Fruit fly (Drosophila melanogaster) whole organism, prepupa: ENCODE measurements around the gene Pif1B.
A peak's percentile ranks its signal among the peaks of the same experiment; 100 is the strongest.

Experiments
- Blimp-1 ChIP-seq: fragments of 200-800 bp; sonication (Bioruptor generic); optimal IDR thresholded peaks from 3 replicates; lab custom pipeline; 2017; ENCODE audit warnings: missing biosample characterization, missing genetic modification characterization, mild to moderate bottlenecking, moderate library complexity, missing genetic modification reagents
- CG11294 ChIP-seq: fragments of 200-800 bp; sonication (Bioruptor generic); IDR thresholded peaks from 2 replicates; pipeline ENCODE4 v1.3.6; 2022; ENCODE audit warnings: missing biosample characterization, missing genetic modification characterization
- CG11762 ChIP-seq: fragments of 200-800 bp; sonication (Bioruptor generic); optimal IDR thresholded peaks from 3 replicates; lab custom pipeline; 2016; ENCODE audit warnings: missing biosample characterization, missing genetic modification characterization; ENCODE audit not compliant: insufficient read depth
- CG11902 ChIP-seq: fragments of 200-800 bp; sonication (Bioruptor generic); optimal IDR thresholded peaks from 3 replicates; lab custom pipeline; 2016; ENCODE audit warnings: missing biosample characterization, missing genetic modification characterization
- CG1621 ChIP-seq: fragments of 200-800 bp; sonication (Bioruptor generic); optimal IDR thresholded peaks from 3 replicates; lab custom pipeline; 2018; ENCODE audit warnings: missing biosample characterization, mild to moderate bottlenecking, missing genetic modification characterization
- CG16779 ChIP-seq: fragments of 200-800 bp; sonication (Bioruptor generic); optimal IDR thresholded peaks from 3 replicates; lab custom pipeline; 2017; ENCODE audit warnings: missing biosample characterization, mild to moderate bottlenecking, missing genetic modification characterization
- CG31627 ChIP-seq: fragments of 200-800 bp; sonication (Bioruptor generic); optimal IDR thresholded peaks from 3 replicates; lab custom pipeline; 2016; ENCODE audit warnings: missing biosample characterization, missing genetic modification characterization
- CG32006 ChIP-seq: fragments of 200-800 bp; sonication (Bioruptor generic); optimal IDR thresholded peaks from 3 replicates; lab custom pipeline; 2017; ENCODE audit warnings: missing biosample characterization, mild to moderate bottlenecking, missing genetic modification characterization
- CG3919 ChIP-seq: fragments of 200-800 bp; sonication (Bioruptor generic); optimal IDR thresholded peaks from 3 replicates; lab custom pipeline; 2016; ENCODE audit warnings: missing biosample characterization, missing genetic modification characterization
- CG6163 ChIP-seq: fragments of 200-800 bp; sonication (Bioruptor generic); IDR thresholded peaks from 3 replicates; pipeline ENCODE4 v1.3.6; 2022; ENCODE audit warnings: missing biosample characterization, missing genetic modification characterization
- CG6276 ChIP-seq: fragments of 200-800 bp; sonication (Bioruptor generic); optimal IDR thresholded peaks from 2 replicates; lab custom pipeline; 2017; ENCODE audit warnings: missing biosample characterization, mild to moderate bottlenecking, missing genetic modification characterization
- CG6808 ChIP-seq: fragments of 200-800 bp; sonication (Bioruptor generic); optimal IDR thresholded peaks from 3 replicates; lab custom pipeline; 2017; ENCODE audit warnings: missing biosample characterization, missing genetic modification characterization, mild to moderate bottlenecking, moderate library complexity, missing genetic modification reagents
- CG6854 ChIP-seq: fragments of 200-800 bp; sonication (Bioruptor generic); optimal IDR thresholded peaks from 2 replicates; lab custom pipeline; 2017; ENCODE audit warnings: missing biosample characterization, mild to moderate bottlenecking, missing genetic modification characterization
- CG7368 ChIP-seq: fragments of 200-800 bp; sonication (Bioruptor generic); optimal IDR thresholded peaks from 3 replicates; lab custom pipeline; 2016; ENCODE audit warnings: missing biosample characterization, missing genetic modification characterization
- CG8119 ChIP-seq: fragments of 200-800 bp; sonication (Bioruptor generic); IDR thresholded peaks from 3 replicates; pipeline ENCODE4 v1.3.6; 2022; ENCODE audit warnings: missing biosample characterization, missing genetic modification characterization
- CG8319 ChIP-seq: fragments of 200-800 bp; sonication (Bioruptor generic); optimal IDR thresholded peaks from 3 replicates; lab custom pipeline; 2016; ENCODE audit warnings: missing biosample characterization, missing genetic modification characterization
- CG9139 ChIP-seq: fragments of 200-800 bp; sonication (Bioruptor generic); optimal IDR thresholded peaks from 3 replicates; lab custom pipeline; 2017; ENCODE audit warnings: missing biosample characterization, mild to moderate bottlenecking, missing genetic modification characterization
- Eip75B ChIP-seq: fragments of 200-800 bp; sonication (Bioruptor generic); optimal IDR thresholded peaks from 3 replicates; lab custom pipeline; 2016; ENCODE audit warnings: missing biosample characterization, missing genetic modification characterization
- Eip78C ChIP-seq: fragments of 200-800 bp; sonication (Bioruptor generic); peaks from one replicate; lab custom pipeline; 2016; ENCODE audit warnings: missing biosample characterization, missing genetic modification characterization
- Ets21C ChIP-seq: fragments of 200-800 bp; sonication (Bioruptor generic); optimal IDR thresholded peaks from 3 replicates; lab custom pipeline; 2016; ENCODE audit warnings: missing biosample characterization, missing genetic modification characterization
- Hr38 ChIP-seq: sonication (Bioruptor generic); optimal IDR thresholded peaks from 2 replicates; lab custom pipeline; 2016; ENCODE audit warnings: missing biosample characterization, missing genetic modification characterization
- Hr4 ChIP-seq: fragments of 200-800 bp; sonication (Bioruptor generic); optimal IDR thresholded peaks from 3 replicates; lab custom pipeline; 2016; ENCODE audit warnings: missing biosample characterization, missing genetic modification characterization
- Met ChIP-seq: fragments of 200-800 bp; sonication (Bioruptor generic); optimal IDR thresholded peaks from 3 replicates; lab custom pipeline; 2016; ENCODE audit warnings: missing biosample characterization, missing genetic modification characterization
- OdsH ChIP-seq: fragments of 200-800 bp; sonication (Bioruptor generic); optimal IDR thresholded peaks from 3 replicates; lab custom pipeline; 2016; ENCODE audit warnings: missing biosample characterization, missing genetic modification characterization
- Sox102F ChIP-seq: fragments of 200-800 bp; sonication (Bioruptor generic); optimal IDR thresholded peaks from 2 replicates; lab custom pipeline; 2016; ENCODE audit warnings: missing biosample characterization, mild to moderate bottlenecking, missing genetic modification characterization
- Sox14 ChIP-seq: fragments of 200-800 bp; sonication (Bioruptor generic); optimal IDR thresholded peaks from 3 replicates; lab custom pipeline; 2016; ENCODE audit warnings: missing biosample characterization, missing genetic modification characterization
- Sox15 ChIP-seq: fragments of 200-800 bp; sonication (Bioruptor generic); optimal IDR thresholded peaks from 3 replicates; lab custom pipeline; 2016; ENCODE audit warnings: missing biosample characterization, missing genetic modification characterization
- achi ChIP-seq: fragments of 200-800 bp; sonication (Bioruptor generic); optimal IDR thresholded peaks from 3 replicates; lab custom pipeline; 2016; ENCODE audit warnings: missing biosample characterization, missing genetic modification characterization
- cyc ChIP-seq: fragments of 200-800 bp; sonication (Bioruptor generic); optimal IDR thresholded peaks from 3 replicates; lab custom pipeline; 2016; ENCODE audit warnings: missing biosample characterization, missing genetic modification characterization
- dsx ChIP-seq: fragments of 200-800 bp; optimal IDR thresholded peaks from 3 replicates; lab custom pipeline; 2019; ENCODE audit warnings: missing biosample characterization, mild to moderate bottlenecking, missing genetic modification characterization, moderate library complexity; ENCODE audit not compliant: poor library complexity, severe bottlenecking
- eg ChIP-seq: fragments of 200-800 bp; sonication (Bioruptor generic); IDR thresholded peaks from 3 replicates; pipeline ENCODE4 v1.3.6; 2022; ENCODE audit warnings: missing biosample characterization, missing genetic modification characterization
- esn ChIP-seq: fragments of 200-800 bp; sonication (Bioruptor generic); optimal IDR thresholded peaks from 2 replicates; lab custom pipeline; 2016; ENCODE audit warnings: missing biosample characterization, mild to moderate bottlenecking, missing genetic modification characterization, moderate library complexity
- fd59A ChIP-seq: fragments of 200-800 bp; sonication (Bioruptor generic); optimal IDR thresholded peaks from 2 replicates; lab custom pipeline; 2017; ENCODE audit warnings: missing biosample characterization, mild to moderate bottlenecking, missing genetic modification characterization, missing genetic modification reagents
- fd85E ChIP-seq: fragments of 200-800 bp; sonication (Bioruptor generic); optimal IDR thresholded peaks from 3 replicates; lab custom pipeline; 2016; ENCODE audit warnings: missing biosample characterization, missing genetic modification characterization
- fkh ChIP-seq: fragments of 200-800 bp; sonication (Bioruptor generic); optimal IDR thresholded peaks from 3 replicates; lab custom pipeline; 2017; ENCODE audit warnings: missing biosample characterization, mild to moderate bottlenecking, missing genetic modification characterization, moderate library complexity
- lz ChIP-seq: fragments of 200-800 bp; sonication (Bioruptor generic); optimal IDR thresholded peaks from 3 replicates; lab custom pipeline; 2016; ENCODE audit warnings: missing biosample characterization, missing genetic modification characterization
- net ChIP-seq: fragments of 200-800 bp; sonication (Bioruptor generic); optimal IDR thresholded peaks from 3 replicates; lab custom pipeline; 2016; ENCODE audit warnings: missing biosample characterization, missing genetic modification characterization
- pdm3 ChIP-seq: fragments of 200-800 bp; sonication (Bioruptor generic); optimal IDR thresholded peaks from 3 replicates; lab custom pipeline; 2016; ENCODE audit warnings: missing biosample characterization, missing genetic modification characterization
- salr ChIP-seq, 2 experiments: fragments of 200-800 bp; sonication (Bioruptor generic); optimal IDR thresholded peaks; 3 replicates each; lab custom pipeline; 2016 to 2018; ENCODE audit warnings: missing biosample characterization in 2 of 2, missing genetic modification characterization in 2 of 2, mild to moderate bottlenecking in 1 of 2
- spab ChIP-seq: fragments of 200-800 bp; sonication (Bioruptor generic); optimal IDR thresholded peaks from 2 replicates; lab custom pipeline; 2017; ENCODE audit warnings: missing biosample characterization, mild to moderate bottlenecking, missing genetic modification characterization, missing genetic modification reagents
- ss ChIP-seq, 2 experiments: fragments of 200-800 bp; sonication (Bioruptor generic); optimal IDR thresholded peaks; 2 replicates in 1 of 2; 3 replicates in 1 of 2; lab custom pipeline; 2017 to 2018; ENCODE audit warnings: mild to moderate bottlenecking in 2 of 2, missing biosample characterization in 2 of 2, missing genetic modification characterization in 2 of 2, moderate library complexity in 1 of 2
- svp ChIP-seq: fragments of 200-800 bp; sonication (Bioruptor generic); peaks from one replicate; lab custom pipeline; 2016; ENCODE audit warnings: missing biosample characterization, missing genetic modification characterization
- vri ChIP-seq: fragments of 200-800 bp; sonication (Bioruptor generic); optimal IDR thresholded peaks from 3 replicates; lab custom pipeline; 2016; ENCODE audit warnings: missing biosample characterization, mild to moderate bottlenecking, missing genetic modification characterization

Pif1B gene

DNA sequence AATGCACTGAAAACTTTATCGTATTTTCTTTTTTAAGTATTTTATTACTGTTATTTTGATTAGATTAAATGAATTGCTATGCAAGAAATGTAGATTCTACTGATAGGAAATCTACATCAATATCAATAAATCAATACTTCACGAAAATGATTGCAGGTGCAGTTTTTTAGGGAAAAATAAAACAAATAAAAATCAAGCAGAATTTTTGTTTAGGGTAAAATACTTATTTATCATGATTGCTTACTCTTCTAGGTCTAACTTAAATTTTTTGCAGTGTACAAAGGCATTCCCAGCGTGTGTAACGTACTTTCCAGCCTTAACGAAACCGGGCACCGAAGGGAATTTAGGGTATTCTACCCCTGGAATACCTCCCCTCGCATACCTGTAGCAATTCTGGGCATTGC is 7.5 kb upstream of the Pif1B start (continued):
- TF ChIP-seq CG6163: no peak
- peak; percentile 59 for TF ChIP-seq pdm3 (GFP tag; lab: Kevin White, UChicago)
- TF ChIP-seq lz (GFP tag; lab: Kevin White, UChicago): peak; percentile 61
- TF ChIP-seq eg (GFP tag; lab: Robert Waterston, UW): no peak
- no peak for TF ChIP-seq CG6276 (GFP tag; lab: Kevin White, UChicago)
- no peak for TF ChIP-seq spab (GFP tag; lab: Kevin White, UChicago)
- TF ChIP-seq CG16779: no peak
- peak; percentile 64 for TF ChIP-seq OdsH (GFP tag; lab: Kevin White, UChicago)
- TF ChIP-seq CG6808 (GFP tag; lab: Kevin White, UChicago): peak; percentile 60
- peak; percentile 45 for TF ChIP-seq Sox14 (GFP tag; lab: Kevin White, UChicago)
- peak; percentile 77 for TF ChIP-seq Met (GFP tag; lab: Kevin White, UChicago)
- TF ChIP-seq Sox15 (GFP tag; lab: Kevin White, UChicago): peak; percentile 40
- TF ChIP-seq CG3919 (GFP tag; lab: Kevin White, UChicago): peak; percentile 47
- no peak for TF ChIP-seq CG6854 (GFP tag; lab: Kevin White, UChicago)
- TF ChIP-seq fd85E: no peak
- TF ChIP-seq cyc (GFP tag; lab: Kevin White, UChicago): peak; percentile 51
- TF ChIP-seq fd59A (GFP tag; lab: Kevin White, UChicago): peak; percentile 50
- no peak for TF ChIP-seq CG11762 (GFP tag; lab: Kevin White, UChicago)
- TF ChIP-seq fkh (GFP tag; lab: Kevin White, UChicago): peak; percentile 18
- TF ChIP-seq Blimp-1: no peak
- peak; percentile 87 for TF ChIP-seq Eip78C (GFP tag; lab: Kevin White, UChicago)
- peak; percentile 60 for TF ChIP-seq achi (GFP tag; lab: Kevin White, UChicago)
- TF ChIP-seq CG31627: peak; percentile 63
- TF ChIP-seq CG9139 (GFP tag; lab: Kevin White, UChicago): no peak
- TF ChIP-seq esn (GFP tag; lab: Kevin White, UChicago): peak; percentile 80
- TF ChIP-seq Sox102F: peak; percentile 50
- peak; percentile 28 for TF ChIP-seq net (GFP tag; lab: Kevin White, UChicago)
- TF ChIP-seq CG11294 (GFP tag; lab: Robert Waterston, UW): no peak
- TF ChIP-seq Eip75B (GFP tag; lab: Kevin White, UChicago): peak; percentile 66
- TF ChIP-seq CG8119 (GFP tag; lab: Robert Waterston, UW): no peak
- TF ChIP-seq Hr38 (GFP tag; lab: Kevin White, UChicago): no peak
- peak; percentile 38 for TF ChIP-seq Ets21C (GFP tag; lab: Kevin White, UChicago)

dm6 chr3R:8807831-8808517 is 7.0 kb upstream of the Pif1B start:
- TF ChIP-seq CG6163 (peak; percentile 12; the same call in 1 of the 3 replicates), CG11762 (GFP tag; lab: Kevin White, UChicago) (no peak), Hr4 (GFP tag; lab: Kevin White, UChicago) (peak; percentile 20), ss (GFP tag; optimal IDR thresholded peaks at IDR 0.05; lab: Kevin White, UChicago) (peak in 1 of 2 experiments; percentile 9), CG6854 (GFP tag; lab: Kevin White, UChicago) (peak; percentile 12), salr (GFP tag; optimal IDR thresholded peaks at IDR 0.05; lab: Kevin White, UChicago) (no peak), Blimp-1 (no peak), dsx (GFP tag; lab: Kevin White, UChicago) (peak; percentile 30), Met (GFP tag; lab: Kevin White, UChicago) (no peak), CG1621 (tag; lab: Kevin White, UChicago) (no peak), fkh (GFP tag; lab: Kevin White, UChicago) (peak; percentile 6), CG7368 (GFP tag; lab: Kevin White, UChicago) (no peak), CG32006 (GFP tag; lab: Kevin White, UChicago) (no peak), Eip78C (GFP tag; lab: Kevin White, UChicago) (peak; percentile 77), CG11902 (no peak), CG11294 (GFP tag; lab: Robert Waterston, UW) (no peak), svp (GFP tag; lab: Kevin White, UChicago) (peak; percentile 4), CG8319 (no peak), vri (GFP tag; lab: Kevin White, UChicago) (peak; percentile 7)
